Worm (Caenorhabditis elegans) whole organism, midembryonic: Measurements from ENCODE around the gene F07F6.7.
A peak's percentile ranks its signal among the peaks of the same experiment; 100 is the strongest.

ENCODE experiments used
- T22C8.4 ChIP-seq: fragments of 200-800 bp; sonication (Bioruptor generic); IDR thresholded peaks from 2 replicates; pipeline ENCODE4 v1.3.6; 2022; ENCODE audit warnings: missing genetic modification characterization, missing compliant biosample characterization
- cog-1 ChIP-seq: sonication (generic microtip); optimal IDR thresholded peaks from 2 replicates; lab custom pipeline; 2016; ENCODE audit warnings: missing genetic modification characterization, missing compliant biosample characterization
- flt-1 ChIP-seq: fragments of 200-800 bp; sonication (Bioruptor generic); IDR thresholded peaks from 2 replicates; pipeline ENCODE4 v1.3.6; 2022; ENCODE audit warnings: missing genetic modification characterization, missing compliant biosample characterization
- klf-2 ChIP-seq: fragments of 200-800 bp; sonication (Bioruptor generic); conservative IDR thresholded peaks from 2 replicates; pipeline ENCODE4 v1.3.6; 2022; ENCODE audit warnings: missing genetic modification reagents, missing genetic modification characterization, missing compliant biosample characterization
- med-1 ChIP-seq: sonication (generic microtip); optimal IDR thresholded peaks from 2 replicates; lab custom pipeline; 2017; ENCODE audit warnings: missing genetic modification characterization, mild to moderate bottlenecking, missing compliant biosample characterization, antibody characterized with exemption, missing genetic modification reagents; ENCODE audit not compliant: insufficient read depth
- ref-1 ChIP-seq: fragments of 200-800 bp; sonication (Bioruptor generic); conservative IDR thresholded peaks from 2 replicates; pipeline ENCODE4 v1.3.6; 2022; ENCODE audit warnings: missing genetic modification reagents, missing genetic modification characterization, missing compliant biosample characterization
- tab-1 ChIP-seq: fragments of 200-800 bp; sonication (Bioruptor generic); IDR thresholded peaks from 2 replicates; pipeline ENCODE4 v1.3.6; 2022; ENCODE audit warnings: missing genetic modification characterization, missing compliant biosample characterization
- ztf-23 ChIP-seq: fragments of 200-800 bp; sonication (Bioruptor generic); IDR thresholded peaks from 2 replicates; pipeline ENCODE4 v1.3.6; 2022; ENCODE audit warnings: missing genetic modification reagents, missing genetic modification characterization, missing compliant biosample characterization
- ztf-29 ChIP-seq: fragments of 200-800 bp; sonication (Bioruptor generic); IDR thresholded peaks from 2 replicates; pipeline ENCODE4 v1.3.6; 2022; ENCODE audit warnings: missing genetic modification reagents, missing genetic modification characterization, missing compliant biosample characterization

Gene F07F6.7

DNA sequence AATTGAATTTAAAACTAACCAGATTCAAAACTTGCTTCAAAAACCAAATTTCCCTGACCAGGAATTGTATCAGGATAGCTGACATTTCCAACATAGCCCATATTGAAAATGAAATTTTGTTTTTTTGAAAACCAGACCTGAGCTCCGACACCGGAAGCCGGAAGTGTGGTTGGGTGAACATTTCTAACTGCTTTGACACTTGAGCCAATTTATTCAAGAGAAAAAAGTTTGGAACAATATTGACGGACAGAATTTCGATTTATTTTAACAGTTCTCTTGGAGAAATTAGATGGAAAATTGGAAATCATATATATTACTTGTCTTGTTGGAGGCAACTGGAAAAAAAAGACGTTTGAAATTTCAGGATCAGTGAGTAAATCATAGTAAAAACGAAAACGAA is 36.4 kb downstream of the F07F6.7 start, which contains the start of gene ccpp-6:
Gene ccpp-6 (minus strand): TSS at position 101 of the 400 bp plus-strand sequence.
- TF ChIP-seq tab-1 (GFP tag; lab: Robert Waterston, UW) (no peak), klf-2 (GFP tag; lab: Robert Waterston, UW) (no peak), T22C8.4 (no peak), cog-1 (no peak), ref-1 (GFP tag; lab: Robert Waterston, UW) (no peak), ztf-23 (GFP tag; lab: Robert Waterston, UW) (no peak), med-1 (GFP tag; lab: Kevin White, UChicago) (no peak), flt-1 (GFP tag; lab: Robert Waterston, UW) (no peak), ztf-29 (GFP tag; lab: Robert Waterston, UW) (no peak)

DNA sequence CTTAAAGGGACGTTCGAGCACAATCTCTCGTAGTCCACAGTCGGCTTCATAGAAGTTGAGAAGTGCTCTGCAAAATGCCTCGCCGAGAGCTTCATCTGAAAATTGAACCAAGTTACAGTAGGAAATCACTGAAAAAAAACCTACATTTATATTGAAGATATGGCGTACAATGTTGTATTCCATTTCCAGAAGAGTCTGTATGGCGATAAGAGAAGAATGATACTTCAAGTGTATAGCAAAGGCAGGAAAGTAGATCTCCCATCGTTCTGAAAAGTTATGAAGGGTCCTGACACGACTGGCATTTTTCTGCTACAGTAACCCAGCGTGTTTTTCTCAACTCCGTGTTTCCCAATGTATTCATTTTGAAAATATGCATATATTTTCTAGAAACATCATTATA is 39.4 kb downstream of the F07F6.7 start:
- TF ChIP-seq ref-1 (GFP tag; lab: Robert Waterston, UW), result no peak

DNA sequence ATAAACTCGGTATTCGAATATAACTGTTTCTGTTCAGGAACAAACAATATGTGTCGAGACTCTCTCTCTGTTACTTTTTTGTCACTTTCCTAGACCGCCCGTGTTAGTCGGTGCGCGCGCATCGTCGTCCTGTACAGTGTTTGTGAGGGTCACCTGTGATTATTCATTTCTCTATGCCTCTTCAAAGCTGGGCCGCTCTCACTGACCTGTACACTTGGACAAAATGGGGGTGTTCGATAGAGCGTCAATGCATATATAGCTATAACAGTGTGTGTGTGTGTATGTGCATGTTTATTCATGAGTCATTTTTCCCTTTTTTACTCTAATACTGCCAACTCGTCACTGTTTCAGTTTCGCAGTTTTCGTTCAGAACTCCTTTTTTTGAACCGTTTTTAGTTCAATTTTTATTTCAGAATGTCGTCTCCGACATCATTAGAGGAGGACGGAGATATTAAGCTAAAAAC is 44.0 kb downstream of the F07F6.7 start, which contains the start of gene pkc-3:
Gene pkc-3 (plus strand): TSS at position 414 of the 464 bp plus-strand sequence.
- TF ChIP-seq ztf-29 (GFP tag; lab: Robert Waterston, UW), result no peak
- TF ChIP-seq flt-1 (GFP tag; lab: Robert Waterston, UW), result peak; percentile 64; the same call in 1 of the 2 replicates

DNA sequence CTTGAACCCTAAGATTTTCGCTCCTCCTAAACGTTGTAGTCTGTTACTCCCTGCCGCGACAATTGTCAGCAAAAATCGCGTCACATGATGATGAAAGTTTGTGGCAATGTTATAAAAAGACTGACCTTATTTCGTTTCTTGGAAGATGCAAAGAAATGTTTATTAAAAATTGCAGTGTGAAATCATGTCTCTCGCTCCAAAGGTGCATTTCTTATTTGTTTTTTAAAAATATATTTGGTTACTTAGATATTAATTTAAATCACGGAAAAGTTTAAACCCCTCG is 45.5 kb downstream of the F07F6.7 start:
- no peak for TF ChIP-seq ztf-23 (GFP tag; lab: Robert Waterston, UW)
- TF ChIP-seq cog-1, result no peak
- TF ChIP-seq med-1 (GFP tag; lab: Kevin White, UChicago), result no peak
- no peak for TF ChIP-seq tab-1 (GFP tag; lab: Robert Waterston, UW)
- no peak for TF ChIP-seq T22C8.4
- no peak for TF ChIP-seq klf-2 (GFP tag; lab: Robert Waterston, UW)
- no peak for TF ChIP-seq ref-1 (GFP tag; lab: Robert Waterston, UW)
- TF ChIP-seq flt-1 (GFP tag; lab: Robert Waterston, UW), result no peak

DNA sequence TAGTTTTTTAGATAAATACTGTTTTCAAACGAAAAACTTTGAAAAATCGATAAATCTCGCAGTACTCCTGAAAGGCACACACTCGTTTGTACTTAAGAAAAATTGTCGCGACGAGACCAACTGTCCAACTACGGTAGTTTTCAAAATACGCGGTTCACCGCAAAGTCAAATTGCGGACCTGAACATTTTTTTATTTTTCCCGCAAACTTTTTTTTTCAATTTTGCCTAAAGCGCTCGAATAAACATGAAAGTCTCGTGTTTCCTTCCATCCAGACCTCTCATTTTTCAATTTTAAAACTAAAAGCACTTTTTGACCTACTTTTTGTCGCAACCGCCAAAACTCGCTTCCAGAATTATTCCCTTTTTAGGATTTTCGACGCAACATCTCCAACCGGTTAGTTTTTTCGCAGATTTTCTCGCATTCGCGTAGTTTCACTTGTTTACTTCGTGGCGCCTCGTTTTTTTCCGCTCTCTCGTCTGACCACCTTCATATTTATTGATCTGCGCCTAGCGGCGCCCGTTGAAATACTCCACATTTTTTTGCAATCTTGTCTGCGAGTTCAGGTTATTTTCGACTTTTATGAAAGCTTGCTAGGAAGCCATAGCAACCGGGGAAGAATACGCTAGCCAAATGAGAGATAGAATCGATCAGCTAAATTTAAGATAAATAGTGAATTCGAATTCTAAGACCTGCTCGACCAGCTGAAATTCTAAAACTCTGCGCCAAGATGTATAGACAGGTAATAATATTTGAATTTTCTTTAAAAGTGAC is 46.0 kb downstream of the F07F6.7 start, which contains the start of gene prdx-2:
Gene prdx-2 (plus strand): TSS at position 729 of the 772 bp plus-strand sequence.
- no peak for TF ChIP-seq klf-2 (GFP tag; lab: Robert Waterston, UW)
- no peak for TF ChIP-seq med-1 (GFP tag; lab: Kevin White, UChicago)
- TF ChIP-seq ztf-23 (GFP tag; lab: Robert Waterston, UW), result no peak
- no peak for TF ChIP-seq T22C8.4
- no peak for TF ChIP-seq ztf-29 (GFP tag; lab: Robert Waterston, UW)
- TF ChIP-seq cog-1, result no peak
- no peak for TF ChIP-seq tab-1 (GFP tag; lab: Robert Waterston, UW)
- TF ChIP-seq ref-1 (GFP tag; lab: Robert Waterston, UW), result no peak

DNA sequence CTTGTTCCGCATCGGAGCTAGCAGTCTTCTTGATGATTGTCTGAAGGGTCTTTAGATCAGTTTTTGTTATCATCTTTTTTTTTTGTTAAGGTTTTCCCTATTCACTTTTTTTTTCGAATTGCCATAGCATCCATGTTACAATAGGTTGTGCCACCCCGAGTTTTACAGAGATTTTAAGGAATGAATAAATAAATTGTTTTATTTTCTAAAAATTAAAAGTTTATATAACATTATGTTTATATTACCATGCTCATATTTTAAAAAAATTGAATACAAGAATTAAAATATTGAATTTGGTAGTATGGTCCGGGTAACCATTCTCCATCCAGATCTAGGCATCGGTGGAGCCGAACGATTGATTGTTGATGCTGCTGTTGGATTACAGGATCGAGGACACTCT is 48.7 kb downstream of the F07F6.7 start, which contains the start of gene algn-2:
Gene algn-2 (plus strand): TSS at position 301 of the 400 bp plus-strand sequence.
- no peak for TF ChIP-seq cog-1
- TF ChIP-seq ztf-29 (GFP tag; lab: Robert Waterston, UW), result no peak
- no peak for TF ChIP-seq ref-1 (GFP tag; lab: Robert Waterston, UW)
- no peak for TF ChIP-seq ztf-23 (GFP tag; lab: Robert Waterston, UW)
- TF ChIP-seq med-1 (GFP tag; lab: Kevin White, UChicago), result no peak
- TF ChIP-seq tab-1 (GFP tag; lab: Robert Waterston, UW), result no peak
- no peak for TF ChIP-seq flt-1 (GFP tag; lab: Robert Waterston, UW)
- TF ChIP-seq T22C8.4, result no peak
- TF ChIP-seq klf-2 (GFP tag; lab: Robert Waterston, UW), result no peak

DNA sequence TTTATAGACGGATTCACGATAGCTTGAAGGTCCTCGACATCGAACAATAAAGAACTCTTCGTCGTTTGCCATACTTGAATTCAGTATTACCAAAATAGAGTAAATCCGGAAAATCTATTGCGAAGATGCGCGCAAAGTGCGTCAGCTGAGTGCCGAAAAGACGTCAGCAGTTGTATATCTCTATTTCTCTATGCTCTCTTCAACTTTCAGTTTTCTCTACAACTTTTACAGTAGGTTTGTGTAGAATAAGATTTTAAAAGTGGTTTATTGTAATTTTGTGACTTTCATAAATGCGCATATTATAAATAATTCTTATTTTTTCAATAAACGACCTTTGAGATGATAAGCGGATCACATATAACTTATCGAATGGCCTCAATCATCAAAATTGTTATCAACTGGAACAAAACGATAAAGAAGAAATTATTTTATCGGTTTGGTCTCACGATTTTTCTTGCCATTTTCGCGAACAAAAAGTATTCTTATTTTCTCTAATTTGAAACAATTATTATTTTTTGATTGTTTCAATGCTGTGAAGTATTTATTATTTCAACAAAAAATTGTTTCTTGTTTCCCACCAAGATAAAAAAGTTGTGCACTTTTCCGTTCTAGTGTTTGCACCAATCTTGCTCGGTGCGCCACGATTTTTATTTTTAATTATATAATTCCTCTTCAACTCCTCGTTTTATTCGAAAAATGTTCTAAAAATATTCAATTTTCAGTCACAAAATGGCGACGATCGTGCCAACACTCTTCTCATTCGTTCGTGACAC is 50.2 kb downstream of the F07F6.7 start, which contains the start of the genes agt-2 and F09E5.3:
Gene agt-2 (minus strand): TSS at position 553 of the 773 bp plus-strand sequence.
Gene F09E5.3 (plus strand): TSS at position 723 of the 773 bp plus-strand sequence.
- TF ChIP-seq ref-1 (GFP tag; lab: Robert Waterston, UW), result no peak
- peak; percentile 71 for TF ChIP-seq flt-1 (GFP tag; lab: Robert Waterston, UW)
- TF ChIP-seq cog-1, result peak; percentile 47
- peak; percentile 62; the same call in 1 of the 2 replicates for TF ChIP-seq ztf-23 (GFP tag; lab: Robert Waterston, UW)
- no peak for TF ChIP-seq T22C8.4
- 0 out of 2 replicates have a peak, but pooled peaks have one; percentile 27 for TF ChIP-seq ztf-29 (GFP tag; lab: Robert Waterston, UW)
- no peak for TF ChIP-seq med-1 (GFP tag; lab: Kevin White, UChicago)
- no peak for TF ChIP-seq tab-1 (GFP tag; lab: Robert Waterston, UW)
- no peak for TF ChIP-seq klf-2 (GFP tag; lab: Robert Waterston, UW)
